Worm (Caenorhabditis elegans) whole organism, young adult: ENCODE data around the gene dhgd-1.

Source experiments
- B0035.1 ChIP-seq: sonication (generic microtip); optimal IDR thresholded peaks from 2 replicates; lab custom pipeline; 2016; ENCODE audit warnings: missing genetic modification characterization, mild to moderate bottlenecking, missing compliant biosample characterization, missing genotype, missing genetic modification reagents
- B0261.1 ChIP-seq: sonication (generic microtip); optimal IDR thresholded peaks from 2 replicates; lab custom pipeline; 2016; ENCODE audit warnings: mild to moderate bottlenecking, missing genetic modification characterization, moderate library complexity, missing compliant biosample characterization
- B0336.3 ChIP-seq: fragments of 200-800 bp; sonication (Bioruptor generic); IDR thresholded peaks from 2 replicates; pipeline ENCODE4 v1.3.6; 2022; ENCODE audit warnings: missing genetic modification characterization, missing compliant biosample characterization
- F22D6.2 ChIP-seq: sonication (generic microtip); optimal IDR thresholded peaks from 2 replicates; lab custom pipeline; 2016; ENCODE audit warnings: mild to moderate bottlenecking, missing genetic modification characterization, missing compliant biosample characterization
- F37B4.10 ChIP-seq: fragments of 200-800 bp; sonication (Bioruptor generic); IDR thresholded peaks from 2 replicates; pipeline ENCODE4 v1.3.6; 2022; ENCODE audit warnings: missing genetic modification characterization, missing compliant biosample characterization
- F39B2.1 ChIP-seq: fragments of 200-800 bp; sonication (Bioruptor generic); IDR thresholded peaks from 2 replicates; pipeline ENCODE4 v1.3.6; 2022; ENCODE audit warnings: missing genetic modification reagents, missing genetic modification characterization, missing compliant biosample characterization
- K11D2.4 ChIP-seq: fragments of 200-800 bp; sonication (Bioruptor generic); IDR thresholded peaks from 2 replicates; pipeline ENCODE4 v1.3.6; 2022; ENCODE audit warnings: missing genetic modification reagents, missing genetic modification characterization, missing compliant biosample characterization
- K12H6.12 ChIP-seq: fragments of 200-800 bp; sonication (Bioruptor generic); optimal IDR thresholded peaks from 2 replicates; lab custom pipeline; 2018; ENCODE audit warnings: mild to moderate bottlenecking, missing genetic modification characterization, missing compliant biosample characterization
- T07F8.4 ChIP-seq: sonication (generic microtip); optimal IDR thresholded peaks from 2 replicates; lab custom pipeline; 2016; ENCODE audit warnings: mild to moderate bottlenecking, missing genetic modification characterization, moderate library complexity, missing compliant biosample characterization
- Y53F4B.3 ChIP-seq: fragments of 200-800 bp; sonication (Bioruptor generic); IDR thresholded peaks from 2 replicates; pipeline ENCODE4 v1.3.6; 2022; ENCODE audit warnings: missing genetic modification reagents, missing genetic modification characterization, missing compliant biosample characterization
- Y53G8AR.9 ChIP-seq: fragments of 200-800 bp; sonication (Bioruptor generic); conservative IDR thresholded peaks from 2 replicates; pipeline ENCODE4 v1.3.6; 2022; ENCODE audit warnings: missing genetic modification reagents, missing genetic modification characterization, missing compliant biosample characterization
- Y56A3A.18 ChIP-seq: fragments of 200-800 bp; sonication (Bioruptor generic); IDR thresholded peaks from 2 replicates; pipeline ENCODE4 v1.3.6; 2022; ENCODE audit warnings: missing genetic modification reagents, missing genetic modification characterization, missing compliant biosample characterization
- ZK185.1 ChIP-seq: sonication (generic microtip); optimal IDR thresholded peaks from 2 replicates; lab custom pipeline; 2016; ENCODE audit warnings: mild to moderate bottlenecking, missing genetic modification characterization, missing compliant biosample characterization; ENCODE audit not compliant: poor library complexity, severe bottlenecking
- aptf-3 ChIP-seq: fragments of 200-800 bp; sonication (Bioruptor generic); IDR thresholded peaks from 2 replicates; pipeline ENCODE4 v1.3.6; 2022; ENCODE audit warnings: missing genetic modification characterization, missing compliant biosample characterization
- atf-7 ChIP-seq: sonication (generic microtip); optimal IDR thresholded peaks from 2 replicates; lab custom pipeline; 2017; ENCODE audit warnings: mild to moderate bottlenecking, missing genetic modification characterization, missing compliant biosample characterization
- attf-5 ChIP-seq: fragments of 200-800 bp; sonication (Bioruptor generic); optimal IDR thresholded peaks from 2 replicates; lab custom pipeline; 2018; ENCODE audit warnings: mild to moderate bottlenecking, missing genetic modification characterization, missing compliant biosample characterization
- ccch-3 ChIP-seq: fragments of 200-800 bp; sonication (Bioruptor generic); optimal IDR thresholded peaks from 2 replicates; lab custom pipeline; 2018; ENCODE audit warnings: mild to moderate bottlenecking, missing genetic modification characterization, missing compliant biosample characterization
- cebp-1 ChIP-seq, 2 experiments: fragments of 200-800 bp in 1 of 2; sonication (Bioruptor generic) in 1 of 2; sonication (generic microtip) in 1 of 2; IDR thresholded peaks in 1 of 2; optimal IDR thresholded peaks in 1 of 2; 2 replicates each; pipeline versions ENCODE4 v1.3.6 to Lab custom; 2017 to 2022; ENCODE audit warnings: missing compliant biosample characterization in 2 of 2, missing genetic modification characterization in 2 of 2, mild to moderate bottlenecking in 1 of 2, missing genetic modification reagents in 1 of 2, moderate library complexity in 1 of 2
- cebp-2 ChIP-seq: fragments of 200-800 bp; sonication (Bioruptor generic); IDR thresholded peaks from 2 replicates; pipeline ENCODE4 v1.3.6; 2022; ENCODE audit warnings: missing genetic modification characterization, missing compliant biosample characterization
- ceh-27 ChIP-seq: fragments of 200-800 bp; sonication (Bioruptor generic); optimal IDR thresholded peaks from 2 replicates; lab custom pipeline; 2018; ENCODE audit warnings: mild to moderate bottlenecking, missing genetic modification characterization, moderate library complexity, missing compliant biosample characterization
- ceh-40 ChIP-seq: fragments of 200-800 bp; sonication (Bioruptor generic); IDR thresholded peaks from 2 replicates; pipeline ENCODE4 v1.3.6; 2022; ENCODE audit warnings: missing genetic modification characterization, missing compliant biosample characterization
- ceh-58 ChIP-seq: fragments of 200-800 bp; sonication (Bioruptor generic); IDR thresholded peaks from 2 replicates; pipeline ENCODE4 v1.3.6; 2022; ENCODE audit warnings: missing genetic modification characterization, missing compliant biosample characterization
- ceh-91 ChIP-seq: fragments of 200-800 bp; sonication (Bioruptor generic); IDR thresholded peaks from 2 replicates; pipeline ENCODE4 v1.3.6; 2022; ENCODE audit warnings: missing genetic modification reagents, missing genetic modification characterization, missing compliant biosample characterization
- die-1 ChIP-seq: sonication (generic microtip); optimal IDR thresholded peaks from 2 replicates; lab custom pipeline; 2016; ENCODE audit warnings: missing genotype, mild to moderate bottlenecking, missing genetic modification characterization, missing compliant biosample characterization
- dox-1 ChIP-seq: fragments of 200-800 bp; sonication (Bioruptor generic); IDR thresholded peaks from 2 replicates; pipeline ENCODE4 v1.3.6; 2022; ENCODE audit warnings: missing genetic modification reagents, missing genetic modification characterization, missing compliant biosample characterization
- dpl-1 ChIP-seq: fragments of 150-350 bp; optimal IDR thresholded peaks from 2 replicates; lab custom pipeline; 2014; ENCODE audit warnings: missing biosample characterization, missing genetic modification reagents, missing genetic modification characterization
- efl-1 ChIP-seq: fragments of 150-350 bp; optimal IDR thresholded peaks from 2 replicates; lab custom pipeline; 2014; ENCODE audit warnings: missing biosample characterization, missing genetic modification reagents, missing genetic modification characterization
- egl-44 ChIP-seq: fragments of 200-800 bp; sonication (Bioruptor generic); IDR thresholded peaks from 2 replicates; pipeline ENCODE4 v1.3.6; 2022; ENCODE audit warnings: missing genetic modification reagents, missing genetic modification characterization, missing compliant biosample characterization
- ekl-4 ChIP-seq: fragments of 200-800 bp; sonication (Bioruptor generic); IDR thresholded peaks from 2 replicates; pipeline ENCODE4 v1.3.6; 2022; ENCODE audit warnings: missing genetic modification reagents, missing genetic modification characterization, missing compliant biosample characterization
- hsf-1 ChIP-seq: fragments of 200-800 bp; sonication (Bioruptor generic); IDR thresholded peaks from 2 replicates; pipeline ENCODE4 v1.3.6; 2022; ENCODE audit warnings: missing genetic modification reagents, missing genetic modification characterization, missing compliant biosample characterization
- let-526 ChIP-seq: fragments of 200-800 bp; sonication (Bioruptor generic); IDR thresholded peaks from 2 replicates; pipeline ENCODE4 v1.3.6; 2022; ENCODE audit warnings: missing genetic modification reagents, missing genetic modification characterization, missing compliant biosample characterization
- let-607 ChIP-seq, 2 experiments: fragments of 200-800 bp in 1 of 2; sonication (Bioruptor generic) in 1 of 2; sonication (generic microtip) in 1 of 2; optimal IDR thresholded peaks; 2 replicates each; lab custom pipeline; 2016 to 2018; ENCODE audit warnings: mild to moderate bottlenecking in 2 of 2, missing compliant biosample characterization in 2 of 2, missing genetic modification characterization in 2 of 2, moderate library complexity in 2 of 2, missing genotype in 1 of 2
- madf-10 ChIP-seq: sonication (generic microtip); optimal IDR thresholded peaks from 2 replicates; lab custom pipeline; 2016; ENCODE audit warnings: mild to moderate bottlenecking, missing genetic modification characterization, missing compliant biosample characterization
- madf-3 ChIP-seq: fragments of 200-800 bp; sonication (Bioruptor generic); IDR thresholded peaks from 2 replicates; pipeline ENCODE4 v1.3.6; 2022; ENCODE audit warnings: missing genetic modification reagents, missing genetic modification characterization, missing compliant biosample characterization
- madf-6 ChIP-seq: fragments of 200-800 bp; sonication (Bioruptor generic); IDR thresholded peaks from 2 replicates; pipeline ENCODE4 v1.3.6; 2022; ENCODE audit warnings: missing genetic modification reagents, missing genetic modification characterization, missing compliant biosample characterization
- mel-28 ChIP-seq: sonication (generic microtip); optimal IDR thresholded peaks from 2 replicates; lab custom pipeline; 2016; ENCODE audit warnings: borderline replicate concordance, mild to moderate bottlenecking, missing genetic modification characterization, missing compliant biosample characterization
- pbrm-1 ChIP-seq: fragments of 200-800 bp; sonication (Bioruptor generic); IDR thresholded peaks from 2 replicates; pipeline ENCODE4 v1.3.6; 2022; ENCODE audit warnings: missing genetic modification reagents, missing genetic modification characterization, missing compliant biosample characterization
- snpc-3.4 ChIP-seq: sonication (generic microtip); optimal IDR thresholded peaks from 2 replicates; lab custom pipeline; 2017; ENCODE audit warnings: missing genetic modification characterization, mild to moderate bottlenecking, missing compliant biosample characterization, antibody characterized with exemption, moderate library complexity, missing genotype, missing genetic modification reagents
- somi-1 ChIP-seq: fragments of 200-800 bp; sonication (Bioruptor generic); optimal IDR thresholded peaks from 2 replicates; lab custom pipeline; 2018; ENCODE audit warnings: mild to moderate bottlenecking, missing genetic modification characterization, missing compliant biosample characterization
- unc-130 ChIP-seq: sonication (generic microtip); optimal IDR thresholded peaks from 2 replicates; lab custom pipeline; 2016; ENCODE audit warnings: missing genetic modification reagents, missing genetic modification characterization, missing compliant biosample characterization
- xnd-1 ChIP-seq: sonication (generic microtip); optimal IDR thresholded peaks from 2 replicates; lab custom pipeline; 2016; ENCODE audit warnings: missing genotype, missing genetic modification reagents, missing genetic modification characterization, missing compliant biosample characterization
- zfh-2 ChIP-seq: fragments of 200-800 bp; sonication (Bioruptor generic); conservative IDR thresholded peaks from 2 replicates; pipeline ENCODE4 v1.3.6; 2022; ENCODE audit warnings: missing genetic modification reagents, missing genetic modification characterization, missing compliant biosample characterization
- zim-3 ChIP-seq: sonication (generic microtip); optimal IDR thresholded peaks from 2 replicates; lab custom pipeline; 2017; ENCODE audit warnings: mild to moderate bottlenecking, missing genetic modification characterization, moderate library complexity, missing compliant biosample characterization
- ztf-25 ChIP-seq: fragments of 200-800 bp; sonication (Bioruptor generic); IDR thresholded peaks from 2 replicates; pipeline ENCODE4 v1.3.6; 2022; ENCODE audit warnings: missing genetic modification reagents, missing genetic modification characterization, missing compliant biosample characterization
- ztf-26 ChIP-seq: sonication (generic microtip); optimal IDR thresholded peaks from 2 replicates; lab custom pipeline; 2017; ENCODE audit warnings: missing genetic modification characterization, missing compliant biosample characterization
- ztf-6 ChIP-seq: fragments of 200-800 bp; sonication (Bioruptor generic); IDR thresholded peaks from 2 replicates; pipeline ENCODE4 v1.3.6; 2022; ENCODE audit warnings: missing genetic modification reagents, missing genetic modification characterization, missing compliant biosample characterization

Gene dhgd-1

DNA sequence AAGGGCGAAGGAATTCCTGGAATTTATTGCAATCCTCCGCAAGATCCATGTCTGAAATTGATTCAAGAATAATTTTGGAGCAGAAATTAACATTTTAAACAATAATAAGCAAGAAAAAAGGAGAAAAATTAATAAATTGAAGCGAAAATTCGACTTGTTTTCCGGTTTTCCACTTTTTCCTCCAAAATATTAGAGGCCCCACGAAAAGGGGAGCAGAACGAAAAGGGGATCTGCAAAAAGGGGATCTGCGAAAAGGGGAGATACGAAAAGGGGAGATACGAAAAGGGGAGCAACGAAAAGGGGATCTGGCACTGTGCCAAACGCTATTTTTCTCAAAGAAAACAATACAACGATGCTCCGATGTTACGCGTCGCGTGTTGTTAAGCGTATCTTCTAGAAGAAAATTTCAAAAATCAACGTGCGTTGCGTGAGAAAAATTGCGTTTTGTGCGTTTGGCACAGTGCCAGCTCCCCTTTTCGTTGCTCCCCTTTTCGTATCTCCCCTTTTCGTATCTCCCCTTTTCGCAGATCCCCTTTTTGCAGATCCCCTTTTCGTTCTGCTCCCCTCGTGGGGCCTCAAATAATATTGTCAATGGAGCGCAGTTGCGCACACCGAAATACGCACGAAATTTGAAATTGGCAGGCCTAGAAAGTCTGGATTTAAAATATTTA is 17.3 kb downstream of the dhgd-1 start, which contains the start of gene Y62F5A.12 (continued):
- TF ChIP-seq Y56A3A.18 (GFP tag; lab: Robert Waterston, UW) (0 out of 2 replicates have a peak, but pooled peaks have one; percentile 67), mel-28 (tag; lab: Kevin White, UChicago) (peak; percentile 43), T07F8.4 (tag; lab: Kevin White, UChicago) (peak; percentile 86), pbrm-1 (GFP tag; lab: Robert Waterston, UW) (peak; percentile 96), egl-44 (GFP tag; lab: Robert Waterston, UW) (peak; percentile 86; the same call in 1 of the 2 replicates), ztf-25 (GFP tag; lab: Robert Waterston, UW) (peak; percentile 99), attf-5 (GFP tag; lab: Kevin White, UChicago) (peak; percentile 94), K11D2.4 (GFP tag; lab: Robert Waterston, UW) (peak; percentile 95), hsf-1 (peak; percentile 91), ztf-26 (tag; lab: Kevin White, UChicago) (peak; percentile 68), Y53G8AR.9 (GFP tag; lab: Robert Waterston, UW) (peak; percentile 93), ekl-4 (GFP tag; lab: Robert Waterston, UW) (peak; percentile 94), ceh-40 (GFP tag; lab: Robert Waterston, UW) (peak; percentile 89), xnd-1 (peak; percentile 53), ceh-58 (peak; percentile 94; the same call in 1 of the 2 replicates), B0261.1 (peak; percentile 20), let-526 (GFP tag; lab: Robert Waterston, UW) (peak; percentile 99), dpl-1 (GFP tag; lab: Kevin White, UChicago) (peak; percentile 60), B0035.1 (tag; lab: Kevin White, UChicago) (peak; percentile 35), ZK185.1 (tag; lab: Kevin White, UChicago) (peak; percentile 71), ceh-27 (GFP tag; lab: Kevin White, UChicago) (peak; percentile 93), efl-1 (peak; percentile 52), K12H6.12 (tag; lab: Kevin White, UChicago) (peak; percentile 87), ccch-3 (GFP tag; lab: Kevin White, UChicago) (peak; percentile 31), snpc-3.4 (tag; lab: Kevin White, UChicago) (peak; percentile 58), F37B4.10 (peak; percentile 95), die-1 (peak; percentile 37), dox-1 (GFP tag; lab: Robert Waterston, UW) (peak; percentile 98), F22D6.2 (peak; percentile 54), ceh-91 (GFP tag; lab: Robert Waterston, UW) (peak; percentile 97), aptf-3 (peak; percentile 75; the same call in 1 of the 2 replicates), cebp-2 (GFP tag; lab: Robert Waterston, UW) (0 out of 2 replicates have a peak, but pooled peaks have one; percentile 67), ztf-6 (GFP tag; lab: Robert Waterston, UW) (peak; percentile 98), unc-130 (peak; percentile 88), madf-6 (GFP tag; lab: Robert Waterston, UW) (peak; percentile 96), cebp-1 (GFP tag; IDR thresholded peaks at IDR 0.05; lab: Robert Waterston, UW) (peak; percentile 89), cebp-1 (tag; optimal IDR thresholded peaks at IDR 0.05; lab: Kevin White, UChicago) (peak; percentile 83), F39B2.1 (peak; percentile 34; the same call in 1 of the 2 replicates), zim-3 (tag; lab: Kevin White, UChicago) (peak; percentile 66), madf-10 (tag; lab: Kevin White, UChicago) (peak; percentile 90), zfh-2 (GFP tag; lab: Robert Waterston, UW) (peak; percentile 70; the same call in 1 of the 2 replicates), B0336.3 (GFP tag; lab: Robert Waterston, UW) (peak; percentile 78), atf-7 (tag; lab: Kevin White, UChicago) (peak; percentile 38), madf-3 (GFP tag; lab: Robert Waterston, UW) (peak; percentile 93), Y53F4B.3 (GFP tag; lab: Robert Waterston, UW) (peak; percentile 93), let-607 (tag; optimal IDR thresholded peaks at IDR 0.05; lab: Kevin White, UChicago) (peak in 1 of 2 experiments; percentile 58), somi-1 (GFP tag; lab: Kevin White, UChicago) (peak; percentile 47)
